Worm (Caenorhabditis elegans) whole organism, L3 larva: ENCODE results near the gene F56D1.1.

Source experiments
- R02D3.7 ChIP-seq: fragments of 150-350 bp; optimal IDR thresholded peaks from 2 replicates; lab custom pipeline; 2014; ENCODE audit warnings: missing biosample characterization, missing genetic modification characterization
- ceh-28 ChIP-seq: fragments of 150-350 bp; optimal IDR thresholded peaks from 2 replicates; lab custom pipeline; 2014; ENCODE audit warnings: missing biosample characterization, missing genetic modification reagents, missing genetic modification characterization
- elt-3 ChIP-seq, 3 experiments: fragments of 150-350 bp in 1 of 3; sonication (generic microtip) in 2 of 3; optimal IDR thresholded peaks; 2 replicates in 2 of 3; 4 replicates in 1 of 3; lab custom pipeline; 2014 to 2017; ENCODE audit warnings: missing biosample characterization in 3 of 3, missing genetic modification characterization in 3 of 3
- hmg-11 ChIP-seq: sonication (generic microtip); optimal IDR thresholded peaks from 2 replicates; lab custom pipeline; 2016; ENCODE audit warnings: missing genetic modification characterization, missing compliant biosample characterization
- jun-1 ChIP-seq: fragments of 150-350 bp; optimal IDR thresholded peaks from 2 replicates; lab custom pipeline; 2014; ENCODE audit warnings: missing biosample characterization, missing genetic modification reagents, missing genetic modification characterization
- nfya-1 ChIP-seq: sonication (generic microtip); optimal IDR thresholded peaks from 2 replicates; lab custom pipeline; 2017; ENCODE audit warnings: missing genetic modification characterization, mild to moderate bottlenecking, missing compliant biosample characterization, antibody characterized with exemption, moderate library complexity; ENCODE audit not compliant: insufficient read depth
- nhr-23 ChIP-seq: fragments of 150-350 bp; optimal IDR thresholded peaks from 2 replicates; lab custom pipeline; 2014; ENCODE audit warnings: missing biosample characterization, missing genetic modification reagents, missing genetic modification characterization
- nhr-237 ChIP-seq: fragments of 150-350 bp; optimal IDR thresholded peaks from 2 replicates; lab custom pipeline; 2014; ENCODE audit warnings: missing biosample characterization, missing genetic modification characterization
- nhr-25 ChIP-seq: sonication (generic microtip); optimal IDR thresholded peaks from 2 replicates; lab custom pipeline; 2017; ENCODE audit warnings: missing biosample characterization, missing genetic modification characterization
- skn-1 ChIP-seq: fragments of 150-350 bp; optimal IDR thresholded peaks from 2 replicates; lab custom pipeline; 2014; ENCODE audit warnings: missing biosample characterization, missing genetic modification characterization
- snpc-4 ChIP-seq: fragments of 150-350 bp; optimal IDR thresholded peaks from 2 replicates; lab custom pipeline; 2014; ENCODE audit warnings: missing biosample characterization, missing genetic modification characterization
- unc-39 ChIP-seq: sonication (generic microtip); optimal IDR thresholded peaks from 4 replicates; lab custom pipeline; 2017; ENCODE audit warnings: missing biosample characterization, missing genetic modification characterization
- unc-62 ChIP-seq: fragments of 150-350 bp; sonication (generic microtip); optimal IDR thresholded peaks from 4 replicates; lab custom pipeline; 2014; ENCODE audit warnings: missing biosample characterization, missing genetic modification reagents, missing genetic modification characterization
- zag-1 ChIP-seq: fragments of 150-350 bp; optimal IDR thresholded peaks from 2 replicates; lab custom pipeline; 2014; ENCODE audit warnings: missing biosample characterization, missing genetic modification characterization

- TF ChIP-seq jun-1 (tag; lab: Kevin White, UChicago) = no peak
- no peak for TF ChIP-seq R02D3.7 (tag; lab: Kevin White, UChicago)
- TF ChIP-seq unc-62 = no peak
- TF ChIP-seq unc-39 = no peak
- no peak for TF ChIP-seq nhr-237
- TF ChIP-seq zag-1 (tag; lab: Kevin White, UChicago) = no peak
- TF ChIP-seq skn-1 = no peak
- no peak for TF ChIP-seq elt-3 (tag; optimal IDR thresholded peaks at IDR 0.05; lab: Kevin White, UChicago)
- TF ChIP-seq nfya-1 (tag; lab: Kevin White, UChicago) = no peak
- no peak for TF ChIP-seq snpc-4 (tag; lab: Kevin White, UChicago)
- no peak for TF ChIP-seq nhr-23
- TF ChIP-seq nhr-25 (tag; lab: Kevin White, UChicago) = no peak
- no peak for TF ChIP-seq hmg-11 (tag; lab: Kevin White, UChicago)
- TF ChIP-seq ceh-28 (tag; lab: Kevin White, UChicago) = no peak
Measured at ce11 chrII:5525297-5525696, 46.9 kb downstream of the F56D1.1 start, which contains the start of gene tbx-35.
